Fruit fly (Drosophila melanogaster) whole organism, embryonic: Measurements from ENCODE around the gene CG15728.

Experiments used
- CG10462 ChIP-seq: fragments of 200-800 bp; sonication (Bioruptor generic); optimal IDR thresholded peaks from 2 replicates; lab custom pipeline; 2016; ENCODE audit warnings: missing biosample characterization, missing genetic modification characterization
- CG11398 ChIP-seq: fragments of 200-800 bp; sonication (Bioruptor generic); optimal IDR thresholded peaks from 2 replicates; lab custom pipeline; 2016; ENCODE audit warnings: missing biosample characterization, missing genetic modification characterization
- CG11696 ChIP-seq: fragments of 200-800 bp; sonication (Bioruptor generic); IDR thresholded peaks from 2 replicates; pipeline ENCODE4 v1.3.6; 2022; ENCODE audit warnings: missing biosample characterization, missing genetic modification characterization
- CG12942 ChIP-seq: fragments of 200-800 bp; sonication (Bioruptor generic); optimal IDR thresholded peaks from 3 replicates; lab custom pipeline; 2016; ENCODE audit warnings: missing biosample characterization, missing genetic modification characterization
- CG14014 ChIP-seq: fragments of 200-800 bp; sonication (Bioruptor generic); IDR thresholded peaks from 2 replicates; pipeline ENCODE4 v1.3.6; 2022; ENCODE audit warnings: missing biosample characterization, missing genetic modification characterization
- CG15073 ChIP-seq: fragments of 200-800 bp; sonication (Bioruptor generic); optimal IDR thresholded peaks from 2 replicates; lab custom pipeline; 2016; ENCODE audit warnings: missing biosample characterization, missing genetic modification characterization
- CG15514 ChIP-seq: fragments of 200-800 bp; sonication (Bioruptor generic); optimal IDR thresholded peaks from 3 replicates; lab custom pipeline; 2017; ENCODE audit warnings: missing biosample characterization, missing genetic modification characterization, mild to moderate bottlenecking, moderate library complexity, missing genetic modification reagents
- CG17802 ChIP-seq: fragments of 200-800 bp; sonication (Bioruptor generic); optimal IDR thresholded peaks from 2 replicates; lab custom pipeline; 2018; ENCODE audit warnings: missing biosample characterization, mild to moderate bottlenecking, missing genetic modification characterization, moderate library complexity
- CG18011 ChIP-seq: fragments of 200-800 bp; sonication (Bioruptor generic); optimal IDR thresholded peaks from 2 replicates; lab custom pipeline; 2017; ENCODE audit warnings: missing biosample characterization, missing genetic modification characterization, mild to moderate bottlenecking, moderate library complexity, missing genotype
- CG2199 ChIP-seq: fragments of 200-800 bp; sonication (Bioruptor generic); IDR thresholded peaks from 3 replicates; pipeline ENCODE4 v1.3.6; 2022; ENCODE audit warnings: missing biosample characterization, missing genetic modification characterization
- CG30403 ChIP-seq: fragments of 200-800 bp; sonication (Bioruptor generic); optimal IDR thresholded peaks from 3 replicates; lab custom pipeline; 2016; ENCODE audit warnings: missing biosample characterization, missing genetic modification characterization
- CG3065 ChIP-seq: fragments of 200-800 bp; sonication (Bioruptor generic); optimal IDR thresholded peaks from 2 replicates; lab custom pipeline; 2016; ENCODE audit warnings: missing biosample characterization, missing genetic modification characterization
- CG3847 ChIP-seq: fragments of 200-800 bp; sonication (Bioruptor generic); IDR thresholded peaks from 2 replicates; pipeline ENCODE4 v1.3.6; 2022; ENCODE audit warnings: missing biosample characterization, missing genetic modification characterization
- CG43689 ChIP-seq: fragments of 200-800 bp; sonication (Bioruptor generic); IDR thresholded peaks from 2 replicates; pipeline ENCODE4 v1.3.6; 2022; ENCODE audit warnings: missing biosample characterization, missing genetic modification characterization
- CG4404 ChIP-seq: fragments of 200-800 bp; sonication (Bioruptor generic); IDR thresholded peaks from 2 replicates; pipeline ENCODE4 v1.3.6; 2022; ENCODE audit warnings: missing biosample characterization, missing genetic modification characterization
- CG4820 ChIP-seq: fragments of 200-800 bp; sonication (Bioruptor generic); optimal IDR thresholded peaks from 3 replicates; lab custom pipeline; 2016; ENCODE audit warnings: missing biosample characterization, missing genetic modification characterization
- CG7372 ChIP-seq: fragments of 200-800 bp; sonication (Bioruptor generic); IDR thresholded peaks from 2 replicates; pipeline ENCODE4 v1.3.6; 2022; ENCODE audit warnings: missing biosample characterization, missing genetic modification characterization
- CG8944 ChIP-seq: fragments of 200-800 bp; sonication (Bioruptor generic); optimal IDR thresholded peaks from 3 replicates; lab custom pipeline; 2016; ENCODE audit warnings: missing biosample characterization, missing genetic modification characterization
- CG9215 ChIP-seq: fragments of 200-800 bp; sonication (Bioruptor generic); IDR thresholded peaks from 2 replicates; pipeline ENCODE4 v1.3.6; 2022; ENCODE audit warnings: missing biosample characterization, missing genetic modification characterization
- D ChIP-seq, 2 experiments: fragments of 200-800 bp in 1 of 2; fragments of >200 bp in 1 of 2; sonication (Bioruptor generic) in 1 of 2; optimal IDR thresholded peaks; 2 replicates in 1 of 2; 3 replicates in 1 of 2; lab custom pipeline; 2017; ENCODE audit warnings: mild to moderate bottlenecking in 1 of 2, missing biosample characterization in 1 of 2, missing genetic modification characterization in 1 of 2, missing genetic modification reagents in 1 of 2
- Dip3 ChIP-seq: fragments of 200-800 bp; sonication (Bioruptor generic); optimal IDR thresholded peaks from 3 replicates; lab custom pipeline; 2016; ENCODE audit warnings: missing biosample characterization, missing genetic modification characterization
- Ets97D ChIP-seq: fragments of 200-800 bp; sonication (Bioruptor generic); optimal IDR thresholded peaks from 3 replicates; lab custom pipeline; 2016; ENCODE audit warnings: missing biosample characterization, missing genetic modification characterization
- HmgD ChIP-seq: fragments of 200-800 bp; sonication (Bioruptor generic); optimal IDR thresholded peaks from 3 replicates; lab custom pipeline; 2016; ENCODE audit warnings: missing biosample characterization, missing genetic modification characterization
- HmgZ ChIP-seq: fragments of 200-800 bp; sonication (Bioruptor generic); optimal IDR thresholded peaks from 2 replicates; lab custom pipeline; 2018; ENCODE audit warnings: missing biosample characterization, mild to moderate bottlenecking, missing genetic modification characterization
- Hr39 ChIP-seq: fragments of >200 bp; optimal IDR thresholded peaks from 2 replicates; lab custom pipeline; 2017
- Mad ChIP-seq: fragments of 200-800 bp; sonication (Bioruptor generic); optimal IDR thresholded peaks from 2 replicates; lab custom pipeline; 2016; ENCODE audit warnings: missing biosample characterization, missing genetic modification characterization
- Oli ChIP-seq: fragments of 200-800 bp; sonication (Bioruptor generic); optimal IDR thresholded peaks from 2 replicates; lab custom pipeline; 2018; ENCODE audit warnings: missing biosample characterization, mild to moderate bottlenecking, missing genetic modification characterization, moderate library complexity
- PHDP ChIP-seq: fragments of 200-800 bp; sonication (Bioruptor generic); optimal IDR thresholded peaks from 3 replicates; lab custom pipeline; 2018; ENCODE audit warnings: missing biosample characterization, mild to moderate bottlenecking, missing genetic modification characterization, moderate library complexity
- Side ChIP-seq: fragments of 200-800 bp; sonication (Bioruptor generic); optimal IDR thresholded peaks from 2 replicates; lab custom pipeline; 2016; ENCODE audit warnings: missing biosample characterization, missing genetic modification characterization
- Sox100B ChIP-seq: fragments of 200-800 bp; sonication (Bioruptor generic); optimal IDR thresholded peaks from 3 replicates; lab custom pipeline; 2018; ENCODE audit warnings: missing biosample characterization, mild to moderate bottlenecking, missing genetic modification characterization
- Ssrp ChIP-seq: fragments of 200-800 bp; sonication (Bioruptor generic); optimal IDR thresholded peaks from 2 replicates; lab custom pipeline; 2018; ENCODE audit warnings: missing biosample characterization, mild to moderate bottlenecking, missing genetic modification characterization, moderate library complexity
- TFAM ChIP-seq: fragments of 200-800 bp; sonication (Bioruptor generic); optimal IDR thresholded peaks from 2 replicates; lab custom pipeline; 2017; ENCODE audit warnings: missing biosample characterization, missing genetic modification characterization, inconsistent platforms
- YL-1 ChIP-seq: fragments of 200-800 bp; sonication (Bioruptor generic); optimal IDR thresholded peaks from 3 replicates; lab custom pipeline; 2017; ENCODE audit warnings: missing biosample characterization, mild to moderate bottlenecking, missing genetic modification characterization
- ab ChIP-seq: fragments of 200-800 bp; sonication (Bioruptor generic); optimal IDR thresholded peaks from 2 replicates; lab custom pipeline; 2016; ENCODE audit warnings: missing biosample characterization, missing genetic modification characterization
- az2 ChIP-seq: fragments of 200-800 bp; sonication (Bioruptor generic); optimal IDR thresholded peaks from 3 replicates; lab custom pipeline; 2016; ENCODE audit warnings: missing biosample characterization, missing genetic modification characterization
- btn ChIP-seq: fragments of 200-800 bp; sonication (Bioruptor generic); optimal IDR thresholded peaks from 2 replicates; lab custom pipeline; 2016; ENCODE audit warnings: missing biosample characterization, missing genetic modification characterization
- cas ChIP-seq: fragments of 200-800 bp; sonication (Bioruptor generic); IDR thresholded peaks from 2 replicates; pipeline ENCODE4 v1.3.6; 2022; ENCODE audit warnings: missing biosample characterization, missing genetic modification characterization
- ci ChIP-seq: fragments of 200-800 bp; sonication (Bioruptor generic); IDR thresholded peaks from 3 replicates; pipeline ENCODE4 v1.3.6; 2022; ENCODE audit warnings: missing biosample characterization, missing genetic modification characterization
- danr ChIP-seq: fragments of 200-800 bp; sonication (Bioruptor generic); IDR thresholded peaks from 2 replicates; pipeline ENCODE4 v1.3.6; 2022; ENCODE audit warnings: missing biosample characterization, missing genetic modification characterization
- disco-r ChIP-seq: fragments of 200-800 bp; sonication (Bioruptor generic); optimal IDR thresholded peaks from 2 replicates; lab custom pipeline; 2016; ENCODE audit warnings: missing biosample characterization, missing genetic modification characterization
- dpn ChIP-seq, 2 experiments: fragments of 200-800 bp; sonication (Bioruptor generic); optimal IDR thresholded peaks; 3 replicates each; lab custom pipeline; 2016; ENCODE audit warnings: missing biosample characterization in 2 of 2, missing genetic modification characterization in 2 of 2
- hkb ChIP-seq, 2 experiments: fragments of 200-800 bp in 1 of 2; fragments of >200 bp in 1 of 2; sonication (Bioruptor generic) in 1 of 2; IDR thresholded peaks in 1 of 2; optimal IDR thresholded peaks in 1 of 2; 2 replicates each; pipeline versions ENCODE4 v1.3.6 to Lab custom; 2017 to 2022; ENCODE audit warnings: missing biosample characterization in 1 of 2, missing genetic modification characterization in 1 of 2
- mam ChIP-seq: fragments of 200-800 bp; sonication (Bioruptor generic); optimal IDR thresholded peaks from 3 replicates; lab custom pipeline; 2016; ENCODE audit warnings: missing biosample characterization, missing genetic modification characterization
- onecut ChIP-seq: fragments of 200-800 bp; sonication (Bioruptor generic); IDR thresholded peaks from 2 replicates; pipeline ENCODE4 v1.3.6; 2022; ENCODE audit warnings: missing biosample characterization, missing genetic modification characterization
- pb ChIP-seq: fragments of 200-800 bp; sonication (Bioruptor generic); optimal IDR thresholded peaks from 3 replicates; lab custom pipeline; 2016; ENCODE audit warnings: missing biosample characterization, missing genetic modification characterization
- phol ChIP-seq: fragments of 200-800 bp; sonication (Bioruptor generic); optimal IDR thresholded peaks from 3 replicates; lab custom pipeline; 2018; ENCODE audit warnings: missing biosample characterization, mild to moderate bottlenecking, missing genetic modification characterization, moderate library complexity
- psq ChIP-seq: fragments of 200-800 bp; sonication (Bioruptor generic); optimal IDR thresholded peaks from 2 replicates; lab custom pipeline; 2017; ENCODE audit warnings: missing biosample characterization, missing genetic modification characterization
- stc ChIP-seq: fragments of 200-800 bp; sonication (Bioruptor generic); IDR thresholded peaks from 2 replicates; pipeline ENCODE4 v1.3.6; 2022; ENCODE audit warnings: missing biosample characterization, missing genetic modification characterization
- ttk ChIP-seq: fragments of 200-800 bp; sonication (Bioruptor generic); IDR thresholded peaks from 2 replicates; pipeline ENCODE4 v2.1.2; 2022; ENCODE audit warnings: missing biosample characterization, missing genetic modification characterization
- unc-4 ChIP-seq: fragments of 200-800 bp; sonication (Bioruptor generic); IDR thresholded peaks from 2 replicates; pipeline ENCODE4 v1.3.6; 2022; ENCODE audit warnings: missing biosample characterization, missing genetic modification characterization; ENCODE audit not compliant: partially characterized antibody
- wek ChIP-seq: fragments of 200-800 bp; sonication (Bioruptor generic); optimal IDR thresholded peaks from 3 replicates; lab custom pipeline; 2018; ENCODE audit warnings: missing biosample characterization, mild to moderate bottlenecking, missing genetic modification characterization, moderate library complexity

CG15728 gene

DNA sequence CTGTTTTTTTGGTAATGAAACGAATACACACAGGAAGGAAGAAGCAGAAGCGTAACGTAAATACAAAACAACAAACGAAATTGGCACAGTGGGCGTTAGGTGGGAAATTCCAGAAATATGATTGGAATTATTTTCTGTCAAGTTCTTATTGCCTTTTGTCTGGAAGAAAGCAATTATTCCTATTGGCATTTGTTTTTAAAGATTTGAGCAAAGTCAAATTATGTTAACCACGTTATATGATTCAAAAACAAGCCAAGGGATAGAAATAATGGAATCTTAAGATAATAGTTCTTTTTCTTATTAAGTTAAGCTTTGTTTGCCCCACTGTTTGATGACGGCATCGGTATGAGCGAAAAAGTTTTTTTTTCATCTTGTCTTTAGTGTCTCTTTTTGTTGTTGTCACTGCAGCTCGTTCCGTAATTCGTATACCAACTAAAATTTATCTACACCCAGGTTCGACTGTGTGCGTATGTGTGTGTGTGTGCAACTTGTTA, 44.5 kb upstream of the CG15728 start (continued):
- peak; percentile 85 for TF ChIP-seq YL-1
- peak; percentile 83 for TF ChIP-seq cas (GFP tag; lab: Robert Waterston, UW)
- no peak for TF ChIP-seq D (optimal IDR thresholded peaks at IDR 0.05; lab: Kevin White, UChicago)
- peak; percentile 89 for TF ChIP-seq D (GFP tag; optimal IDR thresholded peaks at IDR 0.05; lab: Kevin White, UChicago)
- peak; percentile 97 for TF ChIP-seq Oli (tag; lab: Kevin White, UChicago)
- TF ChIP-seq CG8944 (GFP tag; lab: Kevin White, UChicago), result peak; percentile 92
- TF ChIP-seq CG11398 (GFP tag; lab: Kevin White, UChicago), result peak; percentile 93
- TF ChIP-seq CG2199 (GFP tag; lab: Robert Waterston, UW), result 0 out of 3 replicates have a peak, but pooled peaks have one; percentile 60
- TF ChIP-seq CG12942 (GFP tag; lab: Kevin White, UChicago), result peak; percentile 88
- TF ChIP-seq CG4820 (GFP tag; lab: Kevin White, UChicago), result peak; percentile 92
- peak; percentile 74 for TF ChIP-seq CG17802 (tag; lab: Kevin White, UChicago)
- peak; percentile 88 for TF ChIP-seq ttk (GFP tag; lab: Robert Waterston, UW)
- TF ChIP-seq HmgD (GFP tag; lab: Kevin White, UChicago), result peak; percentile 86
- TF ChIP-seq CG4404, result peak; percentile 84
- TF ChIP-seq danr (GFP tag; lab: Robert Waterston, UW), result peak; percentile 92
- TF ChIP-seq stc (GFP tag; lab: Robert Waterston, UW), result peak; percentile 95
- no peak for TF ChIP-seq Hr39 (lab: Kevin White, UChicago)
- peak; percentile 86 for TF ChIP-seq btn
- TF ChIP-seq Ets97D (GFP tag; lab: Kevin White, UChicago), result peak; percentile 82
- peak; percentile 78 for TF ChIP-seq CG3065 (GFP tag; lab: Kevin White, UChicago)
- TF ChIP-seq disco-r (GFP tag; lab: Kevin White, UChicago), result peak; percentile 93
- peak; percentile 70 for TF ChIP-seq TFAM
- peak; percentile 68 for TF ChIP-seq wek
- peak; percentile 97 for TF ChIP-seq Sox100B
- peak; percentile 94 for TF ChIP-seq Ssrp (tag; lab: Kevin White, UChicago)
- TF ChIP-seq CG9215 (GFP tag; lab: Robert Waterston, UW), result peak; percentile 93
- peak; percentile 85 for TF ChIP-seq mam (GFP tag; lab: Kevin White, UChicago)
- peak; percentile 93 for TF ChIP-seq ab (GFP tag; lab: Kevin White, UChicago)
- peak; percentile 87 for TF ChIP-seq CG10462 (GFP tag; lab: Kevin White, UChicago)
- peak; percentile 97 for TF ChIP-seq PHDP (tag; lab: Kevin White, UChicago)
- TF ChIP-seq hkb (optimal IDR thresholded peaks at IDR 0.05; lab: Kevin White, UChicago), result no peak
- TF ChIP-seq hkb (GFP tag; IDR thresholded peaks at IDR 0.05; lab: Robert Waterston, UW), result peak; percentile 95
- peak; percentile 96 for TF ChIP-seq HmgZ (tag; lab: Kevin White, UChicago)
- TF ChIP-seq CG11696, result peak; percentile 78
- peak; percentile 88 for TF ChIP-seq CG15514 (GFP tag; lab: Kevin White, UChicago)
- TF ChIP-seq CG3847, result peak; percentile 93
- TF ChIP-seq ci (GFP tag; lab: Robert Waterston, UW), result peak; percentile 89
- peak; percentile 77 to 95 for TF ChIP-seq dpn (GFP tag; optimal IDR thresholded peaks at IDR 0.05; lab: Kevin White, UChicago)
- TF ChIP-seq CG30403, result peak; percentile 96
- no peak for TF ChIP-seq unc-4 (GFP tag; lab: Robert Waterston, UW)
- peak; percentile 49 for TF ChIP-seq psq
- TF ChIP-seq Dip3 (GFP tag; lab: Kevin White, UChicago), result peak; percentile 94
- peak; percentile 84 for TF ChIP-seq onecut (GFP tag; lab: Robert Waterston, UW)
- TF ChIP-seq Side (GFP tag; lab: Kevin White, UChicago), result peak; percentile 94
- TF ChIP-seq CG7372 (GFP tag; lab: Robert Waterston, UW), result peak; percentile 91
- peak; percentile 93 for TF ChIP-seq az2 (GFP tag; lab: Kevin White, UChicago)
- TF ChIP-seq CG18011 (GFP tag; lab: Kevin White, UChicago), result peak; percentile 83
- peak; percentile 69 for TF ChIP-seq CG15073 (GFP tag; lab: Kevin White, UChicago)
- peak; percentile 95 for TF ChIP-seq phol (tag; lab: Kevin White, UChicago)
- TF ChIP-seq CG14014 (GFP tag; lab: Robert Waterston, UW), result peak; percentile 95
- TF ChIP-seq CG43689 (GFP tag; lab: Robert Waterston, UW), result peak; percentile 82
- peak; percentile 93 for TF ChIP-seq Mad (GFP tag; lab: Kevin White, UChicago)
- peak; percentile 97 for TF ChIP-seq pb (GFP tag; lab: Kevin White, UChicago)
